Worm (Caenorhabditis elegans) whole organism, midembryonic: ENCODE data around the gene Y43F8B.24.

ENCODE experiments used
- cog-1 ChIP-seq: sonication (generic microtip); optimal IDR thresholded peaks from 2 replicates; lab custom pipeline; 2016; ENCODE audit warnings: missing genetic modification characterization, missing compliant biosample characterization
- ref-1 ChIP-seq: fragments of 200-800 bp; sonication (Bioruptor generic); conservative IDR thresholded peaks from 2 replicates; pipeline ENCODE4 v1.3.6; 2022; ENCODE audit warnings: missing genetic modification reagents, missing genetic modification characterization, missing compliant biosample characterization
- tab-1 ChIP-seq: fragments of 200-800 bp; sonication (Bioruptor generic); IDR thresholded peaks from 2 replicates; pipeline ENCODE4 v1.3.6; 2022; ENCODE audit warnings: missing genetic modification characterization, missing compliant biosample characterization
- ztf-23 ChIP-seq: fragments of 200-800 bp; sonication (Bioruptor generic); IDR thresholded peaks from 2 replicates; pipeline ENCODE4 v1.3.6; 2022; ENCODE audit warnings: missing genetic modification reagents, missing genetic modification characterization, missing compliant biosample characterization
- ztf-29 ChIP-seq: fragments of 200-800 bp; sonication (Bioruptor generic); IDR thresholded peaks from 2 replicates; pipeline ENCODE4 v1.3.6; 2022; ENCODE audit warnings: missing genetic modification reagents, missing genetic modification characterization, missing compliant biosample characterization

DNA sequence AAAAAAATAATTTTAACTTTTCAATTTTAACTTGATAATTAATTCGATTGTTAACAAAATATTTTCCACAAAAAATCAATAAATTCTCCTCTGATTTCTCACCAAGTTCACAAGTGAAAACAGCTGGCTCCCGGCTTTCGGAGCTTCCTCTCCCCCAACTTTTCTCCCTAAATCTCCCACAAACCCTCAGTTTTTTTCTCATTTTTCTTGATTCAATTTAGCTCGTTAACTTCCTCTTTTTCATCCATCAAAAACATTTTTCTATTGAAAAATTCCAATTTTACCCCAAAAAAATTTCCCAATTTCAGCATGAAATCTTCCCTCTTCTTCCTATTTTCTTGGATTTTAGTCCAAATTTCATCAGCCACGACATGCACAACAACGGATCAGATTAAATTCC is 13.2 kb downstream of the Y43F8B.24 start, which contains the start of gene Y43F8B.11:
- TF ChIP-seq ztf-29 (GFP tag; lab: Robert Waterston, UW) (no peak), ref-1 (no peak), tab-1 (GFP tag; lab: Robert Waterston, UW) (no peak), cog-1 (no peak), ztf-23 (GFP tag; lab: Robert Waterston, UW) (no peak)
